Worm (Caenorhabditis elegans): ENCODE measurements around the gene cpna-1.

- TF ChIP-seq hlh-13 (GFP tag; optimal IDR thresholded peaks at IDR 0.05) (no peak), ama-1 (optimal IDR thresholded peaks at IDR 0.05) (no peak), odd-2 (tag; optimal IDR thresholded peaks at IDR 0.05) (no peak), elt-2 (tag; optimal IDR thresholded peaks at IDR 0.05) (no peak), fkh-10 (GFP tag; optimal IDR thresholded peaks at IDR 0.05) (no peak), ets-4 (tag; optimal IDR thresholded peaks at IDR 0.05) (no peak), pqm-1 (tag; optimal IDR thresholded peaks at IDR 0.05) (no peak), F13H6.1 (tag; optimal IDR thresholded peaks at IDR 0.05) (no peak), sox-4 (tag; optimal IDR thresholded peaks at IDR 0.05) (no peak)
Measured at ce11 chrII:4152864-4153263, 33.6 kb upstream of the cpna-1 start.
